Worm (Caenorhabditis elegans) whole organism, L2 larva: Measurements from ENCODE around the gene B0336.7.

Experiments used
- aly-2 ChIP-seq: fragments of 150-350 bp; optimal IDR thresholded peaks from 2 replicates; lab custom pipeline; 2014; ENCODE audit warnings: missing biosample characterization, missing genetic modification characterization
- ama-1 ChIP-seq: fragments of 150-350 bp; optimal IDR thresholded peaks from 2 replicates; lab custom pipeline; 2018; ENCODE audit warnings: inconsistent platforms
- elt-1 ChIP-seq: fragments of 150-350 bp; optimal IDR thresholded peaks from 2 replicates; lab custom pipeline; 2014; ENCODE audit warnings: missing biosample characterization, missing genetic modification characterization
- lsy-2 ChIP-seq, 2 experiments: fragments of 150-350 bp in 1 of 2; sonication (generic microtip) in 1 of 2; optimal IDR thresholded peaks; 2 replicates each; lab custom pipeline; 2014 to 2017; ENCODE audit warnings: missing biosample characterization in 2 of 2, missing genetic modification characterization in 2 of 2
- mab-5 ChIP-seq: fragments of 150-350 bp; optimal IDR thresholded peaks from 2 replicates; lab custom pipeline; 2014; ENCODE audit warnings: missing biosample characterization, missing genetic modification characterization
- nhr-11 ChIP-seq: fragments of 150-350 bp; optimal IDR thresholded peaks from 2 replicates; lab custom pipeline; 2014; ENCODE audit warnings: missing biosample characterization, missing genetic modification characterization
- nhr-21 ChIP-seq: fragments of 150-350 bp; optimal IDR thresholded peaks from 2 replicates; lab custom pipeline; 2014; ENCODE audit warnings: missing biosample characterization, missing genetic modification characterization
- nhr-23 ChIP-seq: fragments of 150-350 bp; optimal IDR thresholded peaks from 2 replicates; lab custom pipeline; 2014; ENCODE audit warnings: missing biosample characterization, missing genetic modification reagents, missing genetic modification characterization
- nhr-237 ChIP-seq: fragments of 150-350 bp; optimal IDR thresholded peaks from 2 replicates; lab custom pipeline; 2014; ENCODE audit warnings: missing biosample characterization, missing genetic modification characterization
- snpc-4 ChIP-seq: fragments of 150-350 bp; optimal IDR thresholded peaks from 2 replicates; lab custom pipeline; 2014; ENCODE audit warnings: missing biosample characterization, missing genetic modification characterization
- zag-1 ChIP-seq: fragments of 150-350 bp; optimal IDR thresholded peaks from 2 replicates; lab custom pipeline; 2014; ENCODE audit warnings: missing biosample characterization, missing genetic modification characterization
- ztf-11 ChIP-seq: sonication (generic microtip); optimal IDR thresholded peaks from 2 replicates; lab custom pipeline; 2017; ENCODE audit warnings: missing biosample characterization, missing genetic modification characterization
- ztf-4 ChIP-seq: fragments of 150-350 bp; optimal IDR thresholded peaks from 2 replicates; lab custom pipeline; 2014; ENCODE audit warnings: missing biosample characterization, missing genetic modification characterization

DNA sequence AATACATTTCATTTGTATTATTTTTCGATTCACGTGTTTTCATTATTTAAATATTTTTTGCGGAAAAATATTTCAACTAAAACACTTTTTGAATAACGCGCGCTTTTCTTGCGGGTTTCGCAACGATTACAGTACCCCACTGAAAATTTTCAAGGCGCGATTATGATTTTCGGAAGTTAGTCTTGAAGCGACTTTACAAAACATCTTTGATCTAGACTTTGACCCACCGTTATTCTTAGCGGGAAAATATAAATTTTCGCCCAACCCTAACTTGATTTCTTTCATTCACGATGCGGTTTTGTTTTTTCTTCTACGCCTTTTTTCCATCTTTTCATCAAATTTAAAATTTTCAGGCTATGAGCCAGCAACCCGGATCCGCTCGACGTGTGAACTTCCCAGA, 30.7 kb upstream of the B0336.7 start, which contains the start of gene egg-1:
- TF ChIP-seq mab-5 (tag; lab: Kevin White, UChicago): no peak
- no peak for TF ChIP-seq zag-1
- TF ChIP-seq aly-2: no peak
- TF ChIP-seq nhr-11 (tag; lab: Kevin White, UChicago): no peak
- no peak for TF ChIP-seq ama-1 (lab: Kevin White, UChicago)
- no peak for TF ChIP-seq elt-1 (tag; lab: Kevin White, UChicago)
- TF ChIP-seq nhr-21 (tag; lab: Kevin White, UChicago): no peak
- TF ChIP-seq ztf-11 (tag; lab: Kevin White, UChicago): no peak
- TF ChIP-seq snpc-4 (tag; lab: Kevin White, UChicago): no peak
- TF ChIP-seq nhr-23: no peak
- no peak for TF ChIP-seq lsy-2 (tag; optimal IDR thresholded peaks at IDR 0.05; lab: Kevin White, UChicago)
- no peak for TF ChIP-seq nhr-237 (tag; lab: Kevin White, UChicago)
- no peak for TF ChIP-seq ztf-4
